Fruit fly (Drosophila melanogaster): ENCODE results near the gene CG17568.

Gene CG17568

DNA sequence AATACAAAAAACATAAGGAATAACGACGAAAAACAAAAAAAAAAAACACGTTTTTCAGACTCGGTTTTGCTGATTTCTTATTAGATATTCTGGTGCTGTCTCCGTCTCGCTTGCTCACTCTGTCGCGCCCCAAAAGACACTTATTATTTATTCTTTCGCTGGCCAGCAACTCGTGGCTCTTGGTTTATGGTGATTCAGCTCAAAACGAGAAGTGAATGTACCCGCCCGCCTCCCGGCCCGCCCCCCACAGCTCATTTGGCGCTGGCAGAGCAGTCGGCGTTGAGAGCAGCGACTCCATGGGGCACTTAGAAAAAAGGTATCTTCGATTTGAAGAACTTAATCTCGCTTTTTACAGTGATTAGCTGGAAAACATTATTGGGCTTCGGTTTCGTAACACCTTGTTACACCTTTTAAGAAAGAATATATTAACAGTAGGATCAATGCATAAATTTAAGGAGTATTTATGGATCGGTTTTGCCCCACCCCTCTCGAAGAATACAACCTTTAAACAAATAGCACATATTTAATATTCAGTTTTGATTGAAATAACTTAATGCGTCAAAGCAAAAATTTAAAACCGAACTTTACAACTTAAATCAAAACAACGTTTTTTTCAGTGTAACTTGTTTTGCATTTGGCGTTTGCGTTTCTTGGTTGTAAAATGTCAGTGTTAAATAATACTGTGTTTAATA is 39.9 kb downstream of the CG17568 start (continued):
- no peak for TF ChIP-seq CG1024 (GFP tag; IDR thresholded peaks at IDR 0.05)
- peak; percentile 66 for TF ChIP-seq CG2875 (GFP tag; optimal IDR thresholded peaks at IDR 0.05)
- TF ChIP-seq nerfin-1 (tag; optimal IDR thresholded peaks at IDR 0.05): peak; percentile 53
- peak; percentile 54 for TF ChIP-seq abd-A (tag; optimal IDR thresholded peaks at IDR 0.05)
- peak; percentile 79 for TF ChIP-seq lilli (GFP tag; optimal IDR thresholded peaks at IDR 0.05)
- TF ChIP-seq CG8388 (GFP tag; optimal IDR thresholded peaks at IDR 0.05): peak; percentile 70
- TF ChIP-seq CG10147 (GFP tag; optimal IDR thresholded peaks at IDR 0.05): peak; percentile 80
- peak; percentile 64 to 80 for TF ChIP-seq Pdp1 (GFP tag; optimal IDR thresholded peaks at IDR 0.05)
- TF ChIP-seq Dfd (GFP tag; optimal IDR thresholded peaks at IDR 0.05): peak in 1 of 2 experiments; percentile 23
- TF ChIP-seq CG17385 (GFP tag; optimal IDR thresholded peaks at IDR 0.05): peak; percentile 50
- TF ChIP-seq ind (GFP tag; optimal IDR thresholded peaks at IDR 0.05): peak; percentile 68
- peak; percentile 66 for TF ChIP-seq slou (GFP tag; optimal IDR thresholded peaks at IDR 0.05)
- TF ChIP-seq Fer2 (tag; optimal IDR thresholded peaks at IDR 0.05): peak; percentile 32
- no peak for TF ChIP-seq btn (GFP tag; optimal IDR thresholded peaks at IDR 0.05)
- no peak for TF ChIP-seq CG42726 (GFP tag; IDR thresholded peaks at IDR 0.05; ENCODE audit: partially characterized antibody)
- TF ChIP-seq Max (GFP tag; optimal IDR thresholded peaks at IDR 0.05): peak; percentile 59
- TF ChIP-seq CG15696 (tag; optimal IDR thresholded peaks at IDR 0.05): peak; percentile 28
- no peak for TF ChIP-seq Trl (optimal IDR thresholded peaks at IDR 0.05)
- TF ChIP-seq Trl (GFP tag; optimal IDR thresholded peaks at IDR 0.05): peak; percentile 81
- TF ChIP-seq CG8089 (GFP tag; optimal IDR thresholded peaks at IDR 0.05): peak; percentile 33
- TF ChIP-seq HmgZ (tag; optimal IDR thresholded peaks at IDR 0.05): peak; percentile 65
- peak; percentile 73 for TF ChIP-seq CG2202 (tag; optimal IDR thresholded peaks at IDR 0.05)
- TF ChIP-seq chif (GFP tag; optimal IDR thresholded peaks at IDR 0.05): peak; percentile 61 to 65
- peak; percentile 56 for TF ChIP-seq CG12744 (GFP tag; optimal IDR thresholded peaks at IDR 0.05)
- TF ChIP-seq dpn (GFP tag; optimal IDR thresholded peaks at IDR 0.05): peak; percentile 74 to 80
- TF ChIP-seq CG2678 (tag; optimal IDR thresholded peaks at IDR 0.05): peak; percentile 89
- TF ChIP-seq p53 (GFP tag; optimal IDR thresholded peaks at IDR 0.05): peak; percentile 17
- peak; percentile 42; the same call in 2 of the 3 replicates for TF ChIP-seq croc (GFP tag; conservative IDR thresholded peaks at IDR 0.05)
- TF ChIP-seq pzg (GFP tag; optimal IDR thresholded peaks at IDR 0.05): no peak
- peak; percentile 87 for TF ChIP-seq Adf1 (GFP tag; IDR thresholded peaks at IDR 0.05)
- peak; percentile 83 for TF ChIP-seq gro (GFP tag; optimal IDR thresholded peaks at IDR 0.05)
- TF ChIP-seq NC2α (GFP tag; optimal IDR thresholded peaks at IDR 0.05): peak; percentile 62
- peak; percentile 70 for TF ChIP-seq HLH54F (GFP tag; optimal IDR thresholded peaks at IDR 0.05)
- TF ChIP-seq Kr (GFP tag; optimal IDR thresholded peaks at IDR 0.05): no peak
- peak; percentile 59 for TF ChIP-seq Hr39 (optimal IDR thresholded peaks at IDR 0.05)
- TF ChIP-seq lola (GFP tag; optimal IDR thresholded peaks at IDR 0.05): peak in 1 of 3 experiments; percentile 86
- peak; percentile 29; the same call in 1 of the 2 replicates for TF ChIP-seq Ptx1 (GFP tag; IDR thresholded peaks at IDR 0.05)
- 0 out of 2 replicates have a peak, but pooled peaks have one; percentile 35 for TF ChIP-seq CG4730 (GFP tag; IDR thresholded peaks at IDR 0.05)
- TF ChIP-seq B-H1 (GFP tag; IDR thresholded peaks at IDR 0.05): peak; percentile 32; the same call in 1 of the 3 replicates
- TF ChIP-seq zen (tag; optimal IDR thresholded peaks at IDR 0.05): peak; percentile 46
- no peak for TF ChIP-seq CG11093 (GFP tag; IDR thresholded peaks at IDR 0.05)
- TF ChIP-seq hkb (optimal IDR thresholded peaks at IDR 0.05): no peak
- TF ChIP-seq hkb (GFP tag; IDR thresholded peaks at IDR 0.05): 0 out of 2 replicates have a peak, but pooled peaks have one; percentile 39
- TF ChIP-seq CG12236 (GFP tag; optimal IDR thresholded peaks at IDR 0.05): peak; percentile 57
- peak; percentile 57; the same call in 1 of the 2 replicates for TF ChIP-seq Xrp1 (GFP tag; IDR thresholded peaks at IDR 0.05)
- no peak for TF ChIP-seq h (optimal IDR thresholded peaks at IDR 0.05)
- peak; percentile 45 for TF ChIP-seq CG16863 (GFP tag; optimal IDR thresholded peaks at IDR 0.05)
- no peak for TF ChIP-seq CG9797 (GFP tag; optimal IDR thresholded peaks at IDR 0.05)
- TF ChIP-seq Tbp (GFP tag; optimal IDR thresholded peaks at IDR 0.05): no peak
- TF ChIP-seq CG30020 (tag; optimal IDR thresholded peaks at IDR 0.05): peak; percentile 48
